Fruit fly (Drosophila melanogaster) S2 (cell line): ENCODE measurements around the gene CG14777.

Source experiments
- CG8478 ChIP-seq: fragments of >200 bp; optimal IDR thresholded peaks from 2 replicates; lab custom pipeline; 2018
- CTCF ChIP-seq, 2 experiments: fragments of >200 bp; optimal IDR thresholded peaks; 2 replicates each; lab custom pipeline; 2018

DNA sequence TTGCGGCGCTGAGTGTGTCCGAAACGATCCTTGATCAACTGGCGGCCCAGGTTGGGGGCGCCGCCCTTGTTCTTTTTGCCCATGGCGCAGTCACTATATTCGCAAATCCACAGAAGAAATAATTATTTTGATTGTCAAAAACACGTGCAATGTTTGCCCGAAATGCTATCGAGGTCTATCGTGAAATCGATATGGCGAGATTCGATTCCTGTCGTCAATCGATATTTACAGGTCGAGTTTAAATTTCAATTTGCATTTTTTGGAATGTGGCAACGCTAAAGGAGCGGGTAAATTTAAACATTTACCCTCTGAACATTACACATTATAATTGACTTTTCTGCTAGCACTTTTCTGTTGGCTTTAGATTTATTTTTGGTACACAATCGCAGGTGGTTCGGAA lies 1.9 kb upstream of the CG14777 start, which contains the start of gene Ns3:
- no peak for TF ChIP-seq CG8478 (lab: Kevin White, UChicago)
- peak; percentile 3 to 7 for TF ChIP-seq CTCF (optimal IDR thresholded peaks at IDR 0.05; lab: Kevin White, UChicago)
